Worm (Caenorhabditis elegans) whole organism, L4 larva: ENCODE results near the gene sra-26.

Experiments
- F44E2.7 ChIP-seq: fragments of 200-800 bp; sonication (Bioruptor generic); IDR thresholded peaks from 2 replicates; pipeline ENCODE4 v2.1.2; 2022; ENCODE audit warnings: missing genetic modification characterization, missing compliant biosample characterization
- T26A8.4 ChIP-seq: fragments of 200-800 bp; sonication (Bioruptor generic); IDR thresholded peaks from 2 replicates; pipeline ENCODE4 v1.3.6; 2022; ENCODE audit warnings: missing genetic modification characterization, missing compliant biosample characterization
- aha-1 ChIP-seq: fragments of 150-350 bp; peaks from one replicate; lab custom pipeline; 2014; ENCODE audit warnings: missing biosample characterization, missing genetic modification characterization
- aly-2 ChIP-seq: sonication (generic microtip); optimal IDR thresholded peaks from 2 replicates; lab custom pipeline; 2018; ENCODE audit warnings: missing biosample characterization, missing genetic modification characterization
- ama-1 ChIP-seq: fragments of 150-350 bp; optimal IDR thresholded peaks from 2 replicates; lab custom pipeline; 2014; ENCODE audit warnings: inconsistent platforms, mixed read lengths
- ceh-20 ChIP-seq: fragments of 200-800 bp; sonication (Bioruptor generic); IDR thresholded peaks from 2 replicates; pipeline ENCODE4 v1.3.6; 2022; ENCODE audit warnings: missing genetic modification reagents, missing genetic modification characterization, missing compliant biosample characterization
- ceh-28 ChIP-seq: fragments of 150-350 bp; optimal IDR thresholded peaks from 2 replicates; lab custom pipeline; 2014; ENCODE audit warnings: missing biosample characterization, missing genetic modification reagents, missing genetic modification characterization
- ceh-44 ChIP-seq: fragments of 200-800 bp; sonication (Bioruptor generic); IDR thresholded peaks from 2 replicates; pipeline ENCODE4 v1.3.6; 2022; ENCODE audit warnings: missing genetic modification reagents, missing genetic modification characterization, missing compliant biosample characterization
- ceh-82 ChIP-seq: sonication (generic microtip); optimal IDR thresholded peaks from 2 replicates; lab custom pipeline; 2017; ENCODE audit warnings: missing biosample characterization, missing genetic modification characterization
- ctbp-1 ChIP-seq: fragments of 200-800 bp; sonication (Bioruptor generic); IDR thresholded peaks from 2 replicates; pipeline ENCODE4 v1.3.6; 2022; ENCODE audit warnings: missing genetic modification reagents, missing genetic modification characterization, missing compliant biosample characterization
- daf-12 ChIP-seq: fragments of 150-350 bp; optimal IDR thresholded peaks from 2 replicates; lab custom pipeline; 2014; ENCODE audit warnings: missing biosample characterization, missing genetic modification reagents, missing genetic modification characterization
- daf-16 ChIP-seq, 3 experiments: sonication (generic microtip); optimal IDR thresholded peaks; 2 replicates each; lab custom pipeline; 2016 to 2017; ENCODE audit warnings: missing genetic modification characterization in 3 of 3, missing genetic modification reagents in 3 of 3, mild to moderate bottlenecking in 2 of 3, missing compliant biosample characterization in 2 of 3, missing biosample characterization in 1 of 3, moderate library complexity in 1 of 3
- daf-19 ChIP-seq: fragments of 200-800 bp; sonication (Bioruptor generic); conservative IDR thresholded peaks from 2 replicates; pipeline ENCODE4 v1.3.6; 2022; ENCODE audit warnings: missing genetic modification characterization, missing compliant biosample characterization
- dmd-6 ChIP-seq: fragments of 200-800 bp; sonication (Bioruptor generic); IDR thresholded peaks from 2 replicates; pipeline ENCODE4 v1.3.6; 2022; ENCODE audit warnings: missing genetic modification reagents, missing genetic modification characterization, missing compliant biosample characterization
- dve-1 ChIP-seq: sonication (generic microtip); optimal IDR thresholded peaks from 2 replicates; lab custom pipeline; 2017; ENCODE audit warnings: antibody characterized with exemption, mild to moderate bottlenecking, missing genetic modification characterization, missing compliant biosample characterization; ENCODE audit not compliant: insufficient read depth
- hlh-11 ChIP-seq: fragments of 200-800 bp; sonication (Bioruptor generic); optimal IDR thresholded peaks from 2 replicates; lab custom pipeline; 2018; ENCODE audit warnings: mild to moderate bottlenecking, missing genetic modification characterization, missing compliant biosample characterization
- lin-1 ChIP-seq: fragments of 200-800 bp; sonication (Bioruptor generic); IDR thresholded peaks from 2 replicates; pipeline ENCODE4 v1.3.6; 2022; ENCODE audit warnings: missing genetic modification reagents, missing genetic modification characterization, missing compliant biosample characterization
- madf-9 ChIP-seq: fragments of 200-800 bp; sonication (Bioruptor generic); conservative IDR thresholded peaks from 2 replicates; pipeline ENCODE4 v1.3.6; 2022; ENCODE audit warnings: missing genetic modification reagents, missing genetic modification characterization, missing compliant biosample characterization
- mdt-29 ChIP-seq: fragments of 200-800 bp; sonication (Bioruptor generic); IDR thresholded peaks from 2 replicates; pipeline ENCODE4 v1.3.6; 2022; ENCODE audit warnings: missing genetic modification reagents, missing genetic modification characterization, missing compliant biosample characterization
- mes-2 ChIP-seq: sonication (generic microtip); optimal IDR thresholded peaks from 2 replicates; lab custom pipeline; 2016; ENCODE audit warnings: missing genotype, mild to moderate bottlenecking, missing genetic modification characterization, missing compliant biosample characterization; ENCODE audit not compliant: poor library complexity, severe bottlenecking
- mxl-3 ChIP-seq: fragments of 200-800 bp; sonication (Bioruptor generic); optimal IDR thresholded peaks from 2 replicates; lab custom pipeline; 2018; ENCODE audit warnings: mild to moderate bottlenecking, missing genetic modification characterization, missing compliant biosample characterization
- nhr-102 ChIP-seq: sonication (generic microtip); optimal IDR thresholded peaks from 2 replicates; lab custom pipeline; 2016; ENCODE audit warnings: mild to moderate bottlenecking, missing genetic modification characterization, moderate library complexity, missing compliant biosample characterization
- nhr-28 ChIP-seq: fragments of 150-350 bp; optimal IDR thresholded peaks from 2 replicates; lab custom pipeline; 2014; ENCODE audit warnings: missing biosample characterization, missing genetic modification characterization
- nhr-77 ChIP-seq: fragments of 150-350 bp; optimal IDR thresholded peaks from 2 replicates; lab custom pipeline; 2014; ENCODE audit warnings: missing biosample characterization, missing genetic modification characterization
- pqm-1 ChIP-seq: sonication (generic microtip); optimal IDR thresholded peaks from 2 replicates; lab custom pipeline; 2017; ENCODE audit warnings: missing biosample characterization, missing genetic modification characterization
- sdz-12 ChIP-seq: fragments of 200-800 bp; sonication (Bioruptor generic); optimal IDR thresholded peaks from 2 replicates; lab custom pipeline; 2018; ENCODE audit warnings: mild to moderate bottlenecking, missing genetic modification characterization, missing compliant biosample characterization
- spr-1 ChIP-seq: sonication (generic microtip); optimal IDR thresholded peaks from 2 replicates; lab custom pipeline; 2016; ENCODE audit warnings: mild to moderate bottlenecking, missing genetic modification characterization, missing compliant biosample characterization
- spr-3 ChIP-seq: fragments of 200-800 bp; sonication (Bioruptor generic); optimal IDR thresholded peaks from 2 replicates; lab custom pipeline; 2018; ENCODE audit warnings: mild to moderate bottlenecking, missing genetic modification characterization, missing compliant biosample characterization
- tag-97 ChIP-seq: fragments of 200-800 bp; sonication (Bioruptor generic); IDR thresholded peaks from 2 replicates; pipeline ENCODE4 v1.3.6; 2022; ENCODE audit warnings: missing genetic modification characterization, missing compliant biosample characterization
- unc-39 ChIP-seq: sonication (generic microtip); optimal IDR thresholded peaks from 2 replicates; lab custom pipeline; 2017; ENCODE audit warnings: missing biosample characterization, missing genetic modification characterization
- unc-62 ChIP-seq, 3 experiments: fragments of 150-350 bp in 1 of 3; sonication (generic microtip); optimal IDR thresholded peaks in 2 of 3; peaks in 1 of 3; 1 replicate in 1 of 3; 2 replicates in 2 of 3; lab custom pipeline; 2014 to 2017; ENCODE audit warnings: missing biosample characterization in 3 of 3, missing genetic modification characterization in 3 of 3, missing genetic modification reagents in 3 of 3, missing genotype in 1 of 3
- zag-1 ChIP-seq: fragments of 150-350 bp; optimal IDR thresholded peaks from 2 replicates; lab custom pipeline; 2014; ENCODE audit warnings: missing biosample characterization, missing genetic modification characterization
- ztf-11 ChIP-seq: fragments of 150-350 bp; optimal IDR thresholded peaks from 2 replicates; lab custom pipeline; 2014; ENCODE audit warnings: missing biosample characterization, missing genetic modification characterization

sra-26 gene

ce11 chrII:6616770-6617169 is 34.8 kb downstream of the sra-26 start, which contains the start of gene klf-3:
TSS of gene klf-3 (plus strand) at chrII:6616878.
- TF ChIP-seq nhr-102 (no peak), daf-12 (tag; lab: Kevin White, UChicago) (no peak), madf-9 (GFP tag; lab: Robert Waterston, UW) (no peak), unc-39 (tag; lab: Kevin White, UChicago) (no peak), tag-97 (GFP tag; lab: Robert Waterston, UW) (no peak), ceh-20 (GFP tag; lab: Robert Waterston, UW) (no peak)

ce11 chrII:6616135-6616534 is 35.5 kb downstream of the sra-26 start:
- peak; percentile 1 for TF ChIP-seq nhr-77
- TF ChIP-seq hlh-11 (tag; lab: Kevin White, UChicago) = peak; percentile 36
- TF ChIP-seq daf-16 (GFP tag; optimal IDR thresholded peaks at IDR 0.05; lab: Kevin White, UChicago) = no peak
- peak; percentile 46 for TF ChIP-seq daf-16 (tag; optimal IDR thresholded peaks at IDR 0.05; lab: Kevin White, UChicago)
- TF ChIP-seq daf-19 (GFP tag; lab: Robert Waterston, UW) = no peak
- TF ChIP-seq pqm-1 (tag; lab: Kevin White, UChicago) = peak; percentile 67
- TF ChIP-seq dmd-6 = peak; percentile 62; the same call in 1 of the 2 replicates
- TF ChIP-seq nhr-28 (tag; lab: Kevin White, UChicago) = peak; percentile 61
- no peak for TF ChIP-seq ztf-11
- TF ChIP-seq spr-3 = no peak
- TF ChIP-seq ctbp-1 (GFP tag; lab: Robert Waterston, UW) = no peak
- TF ChIP-seq ceh-28 (tag; lab: Kevin White, UChicago) = no peak
- TF ChIP-seq ama-1 = no peak
- no peak for TF ChIP-seq mdt-29 (GFP tag; lab: Robert Waterston, UW)
- no peak for TF ChIP-seq zag-1 (tag; lab: Kevin White, UChicago)
- peak; percentile 1 for TF ChIP-seq nhr-102
- TF ChIP-seq ceh-44 (GFP tag; lab: Robert Waterston, UW) = no peak

- TF ChIP-seq hlh-11 (tag; lab: Kevin White, UChicago) (peak; percentile 75), nhr-28 (tag; lab: Kevin White, UChicago) (peak; percentile 76), dmd-6 (peak; percentile 87), mxl-3 (GFP tag; lab: Kevin White, UChicago) (peak; percentile 64), ceh-28 (tag; lab: Kevin White, UChicago) (no peak), T26A8.4 (0 out of 2 replicates have a peak, but pooled peaks have one; percentile 14), unc-62 (GFP tag; optimal IDR thresholded peaks at IDR 0.05 in 1 of 2; lab: Kevin White, UChicago) (peak in 1 of 2 experiments; percentile 86), unc-62 (tag; optimal IDR thresholded peaks at IDR 0.05; lab: Kevin White, UChicago) (no peak), sdz-12 (GFP tag; lab: Kevin White, UChicago) (no peak), nhr-77 (peak; percentile 63), lin-1 (GFP tag; lab: Robert Waterston, UW) (0 out of 2 replicates have a peak, but pooled peaks have one; percentile 39), spr-1 (tag; lab: Kevin White, UChicago) (no peak), F44E2.7 (GFP tag; lab: Robert Waterston, UW) (no peak), aha-1 (peak; percentile 29), pqm-1 (tag; lab: Kevin White, UChicago) (peak; percentile 97), daf-16 (GFP tag; optimal IDR thresholded peaks at IDR 0.05; lab: Kevin White, UChicago) (no peak), daf-16 (tag; optimal IDR thresholded peaks at IDR 0.05; lab: Kevin White, UChicago) (peak; percentile 71), dve-1 (peak; percentile 66), mes-2 (tag; lab: Kevin White, UChicago) (peak; percentile 22)
Observed at ce11 chrII:6615232-6616029, 36.2 kb downstream of the sra-26 start.

- TF ChIP-seq nhr-102 (no peak), ceh-82 (no peak), daf-16 (GFP tag; optimal IDR thresholded peaks at IDR 0.05; lab: Kevin White, UChicago) (no peak), daf-16 (tag; optimal IDR thresholded peaks at IDR 0.05; lab: Kevin White, UChicago) (peak; percentile 21), dve-1 (peak; percentile 40), aha-1 (peak; percentile 52), dmd-6 (peak; percentile 43), aly-2 (tag; lab: Kevin White, UChicago) (no peak), nhr-28 (tag; lab: Kevin White, UChicago) (peak; percentile 9)
- TF ChIP-seq, all 104 proteins: peak for 5
Observed at ce11 chrII:6614500-6614899, 37.1 kb downstream of the sra-26 start.
